Fruit fly (Drosophila melanogaster): ENCODE measurements around the gene CG15530.

DNA sequence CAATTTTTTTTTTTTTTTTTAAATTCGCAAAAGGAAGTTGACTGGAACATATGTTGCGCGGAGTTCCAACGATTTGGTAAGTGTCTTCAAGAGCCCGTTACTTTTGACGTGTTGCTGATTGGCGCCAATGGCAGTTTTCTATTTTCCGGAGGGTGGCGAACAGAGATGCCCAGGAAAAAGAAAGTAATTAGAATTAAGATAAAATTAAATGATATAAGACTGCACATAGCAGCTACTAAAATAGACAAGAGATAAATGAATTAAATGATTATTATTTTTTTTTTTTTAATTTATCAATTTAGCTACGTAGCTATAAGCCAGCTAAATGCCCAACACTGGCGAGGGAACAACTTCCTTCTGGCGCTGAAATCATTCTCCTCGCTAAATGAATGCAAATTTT lies 44.6 kb downstream of the CG15530 start:
- TF ChIP-seq pad (GFP tag; optimal IDR thresholded peaks at IDR 0.05) = no peak
- no peak for TF ChIP-seq kay (GFP tag; ENCODE audit: borderline replicate concordance)
- no peak for TF ChIP-seq Hr96 (GFP tag; optimal IDR thresholded peaks at IDR 0.05)
- no peak for TF ChIP-seq CG14711 (tag; optimal IDR thresholded peaks at IDR 0.05)
- TF ChIP-seq toe (GFP tag; optimal IDR thresholded peaks at IDR 0.05) = no peak
- no peak for TF ChIP-seq CG33017 (tag; optimal IDR thresholded peaks at IDR 0.05)
- TF ChIP-seq CG7101 (tag; optimal IDR thresholded peaks at IDR 0.05) = no peak
